Worm (Caenorhabditis elegans) whole organism, L3 larva: Measurements from ENCODE around the gene T19C9.8.

Experiments used
- R02D3.7 ChIP-seq: fragments of 150-350 bp; optimal IDR thresholded peaks from 2 replicates; lab custom pipeline; 2014; ENCODE audit warnings: missing biosample characterization, missing genetic modification characterization
- ZK546.5 ChIP-seq: sonication (generic microtip); optimal IDR thresholded peaks from 2 replicates; lab custom pipeline; 2017; ENCODE audit warnings: missing biosample characterization, missing genetic modification characterization
- aly-2 ChIP-seq: fragments of 150-350 bp; optimal IDR thresholded peaks from 2 replicates; lab custom pipeline; 2014; ENCODE audit warnings: missing biosample characterization, missing genetic modification characterization
- ama-1 ChIP-seq: fragments of 150-350 bp; optimal IDR thresholded peaks from 2 replicates; lab custom pipeline; 2018
- ceh-28 ChIP-seq: fragments of 150-350 bp; optimal IDR thresholded peaks from 2 replicates; lab custom pipeline; 2014; ENCODE audit warnings: missing biosample characterization, missing genetic modification reagents, missing genetic modification characterization
- egl-27 ChIP-seq: sonication (generic microtip); optimal IDR thresholded peaks from 4 replicates; lab custom pipeline; 2017; ENCODE audit warnings: missing biosample characterization, missing genetic modification reagents, missing genetic modification characterization
- egl-5 ChIP-seq: fragments of 150-350 bp; optimal IDR thresholded peaks from 2 replicates; lab custom pipeline; 2017; ENCODE audit warnings: missing biosample characterization, missing genetic modification reagents, missing genetic modification characterization, inconsistent platforms
- elt-1 ChIP-seq: fragments of 150-350 bp; optimal IDR thresholded peaks from 2 replicates; lab custom pipeline; 2014; ENCODE audit warnings: missing biosample characterization, missing genetic modification characterization
- elt-2 ChIP-seq: sonication (generic microtip); optimal IDR thresholded peaks from 2 replicates; lab custom pipeline; 2016; ENCODE audit warnings: missing genetic modification reagents, mild to moderate bottlenecking, missing genetic modification characterization, missing compliant biosample characterization
- fos-1 ChIP-seq: fragments of 150-350 bp; optimal IDR thresholded peaks from 2 replicates; lab custom pipeline; 2014; ENCODE audit warnings: missing biosample characterization, missing genetic modification characterization
- lin-39 ChIP-seq: fragments of 150-350 bp; optimal IDR thresholded peaks from 2 replicates; lab custom pipeline; 2018; ENCODE audit warnings: missing biosample characterization, missing genetic modification reagents, missing genetic modification characterization
- mml-1 ChIP-seq: fragments of 150-350 bp; sonication (generic microtip); optimal IDR thresholded peaks from 3 replicates; lab custom pipeline; 2014; ENCODE audit warnings: missing biosample characterization, missing genetic modification characterization
- nhr-28 ChIP-seq: fragments of 150-350 bp; optimal IDR thresholded peaks from 2 replicates; lab custom pipeline; 2014; ENCODE audit warnings: missing biosample characterization, missing genetic modification characterization
- nhr-76 ChIP-seq: fragments of 150-350 bp; sonication (generic microtip); optimal IDR thresholded peaks from 5 replicates; lab custom pipeline; 2014; ENCODE audit warnings: missing biosample characterization, missing genetic modification characterization
- snpc-4 ChIP-seq: fragments of 150-350 bp; optimal IDR thresholded peaks from 2 replicates; lab custom pipeline; 2014; ENCODE audit warnings: missing biosample characterization, missing genetic modification characterization
- ztf-4 ChIP-seq: fragments of 150-350 bp; optimal IDR thresholded peaks from 2 replicates; lab custom pipeline; 2014; ENCODE audit warnings: missing biosample characterization, missing genetic modification characterization

T19C9.8 gene

ce11 chrV:17273249-17273648 lies 34.4 kb downstream of the T19C9.8 start, which contains the start of gene K10G4.10:
Gene K10G4.10, plus strand, starts transcription at chrV:17273549.
- TF ChIP-seq snpc-4 (tag; lab: Kevin White, UChicago), result no peak
- TF ChIP-seq lin-39 (tag; lab: Kevin White, UChicago), result no peak
- TF ChIP-seq ztf-4 (tag; lab: Kevin White, UChicago), result no peak
- no peak for TF ChIP-seq aly-2 (tag; lab: Kevin White, UChicago)
- TF ChIP-seq ama-1 (lab: Kevin White, UChicago), result no peak
- TF ChIP-seq ZK546.5 (tag; lab: Kevin White, UChicago), result no peak

ce11 chrV:17284159-17284558 lies 45.3 kb downstream of the T19C9.8 start:
- TF ChIP-seq mml-1 (tag; lab: Kevin White, UChicago), result no peak
- no peak for TF ChIP-seq R02D3.7
- TF ChIP-seq nhr-76 (tag; lab: Kevin White, UChicago), result no peak
- no peak for TF ChIP-seq egl-27
- TF ChIP-seq ceh-28 (tag; lab: Kevin White, UChicago), result no peak
- no peak for TF ChIP-seq fos-1 (tag; lab: Kevin White, UChicago)
- no peak for TF ChIP-seq lin-39 (tag; lab: Kevin White, UChicago)
- no peak for TF ChIP-seq elt-1 (tag; lab: Kevin White, UChicago)
- TF ChIP-seq nhr-28, result no peak
- TF ChIP-seq elt-2 (tag; lab: Kevin White, UChicago), result no peak
- TF ChIP-seq egl-5 (tag; lab: Kevin White, UChicago), result no peak
